Fruit fly (Drosophila melanogaster): ENCODE results near the gene nAChRbeta2.

nAChRbeta2 gene

DNA sequence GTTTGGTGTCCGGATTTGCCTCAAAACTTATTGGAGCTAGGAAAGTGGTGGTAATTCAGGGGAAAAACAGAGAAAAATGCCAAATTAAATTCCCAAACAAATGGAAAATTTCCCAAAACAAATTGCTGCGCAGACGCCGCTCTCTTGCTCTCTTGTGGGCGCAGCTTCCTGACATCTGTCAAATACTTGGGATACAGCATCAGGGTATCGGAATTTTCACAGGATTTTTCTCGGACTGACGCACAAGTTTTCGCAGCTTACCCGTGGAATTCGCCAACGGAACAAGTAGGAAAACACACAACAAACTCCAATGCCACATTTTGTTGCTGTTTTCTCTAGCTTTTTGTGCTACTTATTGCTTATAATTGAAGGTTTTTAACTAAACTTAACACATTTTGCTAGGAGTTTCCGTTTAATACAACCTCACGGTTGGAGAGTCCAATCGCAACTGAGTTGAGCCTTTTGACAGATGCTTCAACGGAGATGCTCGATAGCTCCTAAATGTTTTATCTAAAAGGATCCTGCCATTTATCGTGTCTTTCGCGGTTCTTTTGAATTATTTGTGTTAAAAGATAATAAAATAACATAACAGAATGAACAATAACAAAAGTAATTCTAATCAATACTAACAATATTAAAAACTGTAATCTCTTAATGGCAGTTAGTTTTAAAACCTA is at the start of gene nAChRbeta2, which contains the start of gene DZIP1:
TSS of gene nAChRbeta2 (minus strand) at position 455 of the 677 bp plus-strand sequence.
TSS of gene DZIP1 (plus strand) at position 627 of the 677 bp plus-strand sequence.
- TF ChIP-seq Taf1 (GFP tag; IDR thresholded peaks at IDR 0.05): no peak
- peak; percentile 97 for TF ChIP-seq nerfin-1 (tag; optimal IDR thresholded peaks at IDR 0.05)
- no peak for TF ChIP-seq chif (GFP tag; optimal IDR thresholded peaks at IDR 0.05)
- TF ChIP-seq unpg (GFP tag; optimal IDR thresholded peaks at IDR 0.05): no peak
- TF ChIP-seq CG32767 (GFP tag; IDR thresholded peaks at IDR 0.05): no peak
- TF ChIP-seq kni (GFP tag; optimal IDR thresholded peaks at IDR 0.05): no peak
- TF ChIP-seq CG8478 (optimal IDR thresholded peaks at IDR 0.05): no peak
- TF ChIP-seq CG2120 (GFP tag; optimal IDR thresholded peaks at IDR 0.05): no peak
- TF ChIP-seq cad (GFP tag; optimal IDR thresholded peaks at IDR 0.05): no peak
- TF ChIP-seq Sin3A (optimal IDR thresholded peaks at IDR 0.05): no peak
- TF ChIP-seq CG1792 (GFP tag; optimal IDR thresholded peaks at IDR 0.05): no peak
- TF ChIP-seq CG31365 (tag; optimal IDR thresholded peaks at IDR 0.05): no peak
- TF ChIP-seq bbx (GFP tag; IDR thresholded peaks at IDR 0.05; ENCODE audit: partially characterized antibody): 0 out of 2 replicates have a peak, but pooled peaks have one; percentile 30
- no peak for TF ChIP-seq tgo (GFP tag; IDR thresholded peaks at IDR 0.05)
- TF ChIP-seq ewg (GFP tag; optimal IDR thresholded peaks at IDR 0.05): peak; percentile 86
- no peak for TF ChIP-seq CG18011 (GFP tag; optimal IDR thresholded peaks at IDR 0.05)
- no peak for TF ChIP-seq CG9727 (GFP tag; optimal IDR thresholded peaks at IDR 0.05)
- TF ChIP-seq sd (tag; optimal IDR thresholded peaks at IDR 0.05): peak; percentile 61
- peak; percentile 28 for TF ChIP-seq Dp (GFP tag; optimal IDR thresholded peaks at IDR 0.05)
- TF ChIP-seq Ets65A (GFP tag): peak; percentile 10
- peak; percentile 27; the same call in 1 of the 2 replicates for TF ChIP-seq E2f2 (GFP tag; IDR thresholded peaks at IDR 0.05)
- TF ChIP-seq Dref (GFP tag; IDR thresholded peaks at IDR 0.05): 0 out of 2 replicates have a peak, but pooled peaks have one; percentile 28
- peak; percentile 4 for TF ChIP-seq pzg (GFP tag; optimal IDR thresholded peaks at IDR 0.05)
- no peak for TF ChIP-seq CG1647 (GFP tag; optimal IDR thresholded peaks at IDR 0.05)
- TF ChIP-seq mam (GFP tag; optimal IDR thresholded peaks at IDR 0.05): no peak
- TF ChIP-seq Abd-B (GFP tag; optimal IDR thresholded peaks at IDR 0.05): no peak
- TF ChIP-seq Trl (optimal IDR thresholded peaks at IDR 0.05): peak; percentile 21 to 34
- no peak for TF ChIP-seq Trl (GFP tag; optimal IDR thresholded peaks at IDR 0.05)
- TF ChIP-seq pros (GFP tag; optimal IDR thresholded peaks at IDR 0.05): no peak
- TF ChIP-seq nmo (GFP tag; optimal IDR thresholded peaks at IDR 0.05): peak; percentile 26
- TF ChIP-seq exex (tag; optimal IDR thresholded peaks at IDR 0.05): no peak
- peak; percentile 4 for TF ChIP-seq CG2116 (GFP tag; optimal IDR thresholded peaks at IDR 0.05)
- no peak for TF ChIP-seq CG10274 (GFP tag; optimal IDR thresholded peaks at IDR 0.05)

DNA sequence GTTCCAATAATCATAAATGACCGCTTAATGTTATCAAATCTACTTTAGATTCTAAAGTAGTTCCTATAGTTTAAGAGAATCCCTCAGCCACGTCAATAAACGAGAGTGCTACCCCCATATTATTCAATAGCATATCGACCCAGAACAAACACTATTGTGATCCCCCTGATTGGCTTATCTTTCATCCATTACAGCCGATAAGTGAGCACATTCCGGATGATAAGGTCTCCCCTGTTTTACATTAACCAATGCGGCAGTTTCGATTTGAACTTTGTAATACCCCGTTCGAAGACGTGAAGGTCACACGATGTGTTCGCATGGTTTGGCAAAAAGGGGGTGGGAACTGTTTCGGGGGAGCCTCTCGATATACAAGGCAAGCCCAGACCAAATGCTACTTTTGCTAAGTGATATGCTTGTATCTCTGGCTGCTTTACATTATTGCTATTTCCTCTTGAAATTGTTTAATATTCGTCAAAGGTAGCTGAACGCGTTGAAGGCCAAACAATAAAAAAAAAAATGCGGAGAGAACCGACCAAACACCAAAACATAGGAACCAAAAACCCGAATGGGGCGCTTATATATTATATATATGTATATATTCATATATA is 49.4 kb upstream of the nAChRbeta2 start:
- TF ChIP-seq CG9932 (GFP tag; IDR thresholded peaks at IDR 0.05): no peak
- no peak for TF ChIP-seq CG17568 (GFP tag; optimal IDR thresholded peaks at IDR 0.05)
- no peak for TF ChIP-seq Six4 (GFP tag; optimal IDR thresholded peaks at IDR 0.05)
- no peak for TF ChIP-seq insv (GFP tag; optimal IDR thresholded peaks at IDR 0.05)
- no peak for TF ChIP-seq Vsx1 (GFP tag; optimal IDR thresholded peaks at IDR 0.05)
- peak; percentile 16 for TF ChIP-seq CG13296 (GFP tag; optimal IDR thresholded peaks at IDR 0.05)
- TF ChIP-seq rib (GFP tag; IDR thresholded peaks at IDR 0.05): peak; percentile 27; the same call in 1 of the 2 replicates
- TF ChIP-seq jing (GFP tag; optimal IDR thresholded peaks at IDR 0.05): no peak
- no peak for TF ChIP-seq wek (GFP tag; optimal IDR thresholded peaks at IDR 0.05)
- TF ChIP-seq Eip74EF (GFP tag; optimal IDR thresholded peaks at IDR 0.05): peak in 1 of 2 experiments; percentile 48
- no peak for TF ChIP-seq prd (optimal IDR thresholded peaks at IDR 0.05)
- no peak for TF ChIP-seq prd (GFP tag; IDR thresholded peaks at IDR 0.05)
- TF ChIP-seq CG12071 (GFP tag; optimal IDR thresholded peaks at IDR 0.05): peak; percentile 1
- TF ChIP-seq Sry-δ (GFP tag; optimal IDR thresholded peaks at IDR 0.05): no peak
- TF ChIP-seq CG6813 (GFP tag; optimal IDR thresholded peaks at IDR 0.05): peak; percentile 8
- TF ChIP-seq CG14050 (GFP tag; IDR thresholded peaks at IDR 0.05): no peak
- no peak for TF ChIP-seq CG12659 (GFP tag; optimal IDR thresholded peaks at IDR 0.05)
- peak; percentile 28 for TF ChIP-seq lab (GFP tag; optimal IDR thresholded peaks at IDR 0.05)
